Worm (Caenorhabditis elegans) whole organism, L4 larva: Measurements from ENCODE around the gene str-113.

Experiments used
- D1046.2 ChIP-seq: fragments of 200-800 bp; sonication (Bioruptor generic); IDR thresholded peaks from 2 replicates; pipeline ENCODE4 v1.3.6; 2022; ENCODE audit warnings: missing genetic modification characterization, missing compliant biosample characterization
- F37D6.2 ChIP-seq: sonication (generic microtip); optimal IDR thresholded peaks from 2 replicates; lab custom pipeline; 2016; ENCODE audit warnings: mild to moderate bottlenecking, missing genetic modification characterization, missing compliant biosample characterization
- T20F7.1 ChIP-seq: fragments of 200-800 bp; sonication (Bioruptor generic); optimal IDR thresholded peaks from 2 replicates; lab custom pipeline; 2018; ENCODE audit warnings: mild to moderate bottlenecking, missing genetic modification characterization, missing compliant biosample characterization
- ZK546.5 ChIP-seq, 2 experiments: sonication (generic microtip); optimal IDR thresholded peaks; 2 replicates each; lab custom pipeline; 2017; ENCODE audit warnings: missing biosample characterization in 2 of 2, missing genetic modification characterization in 2 of 2
- aha-1 ChIP-seq: fragments of 150-350 bp; peaks from one replicate; lab custom pipeline; 2014; ENCODE audit warnings: missing biosample characterization, missing genetic modification characterization
- ceh-20 ChIP-seq: fragments of 200-800 bp; sonication (Bioruptor generic); IDR thresholded peaks from 2 replicates; pipeline ENCODE4 v1.3.6; 2022; ENCODE audit warnings: missing genetic modification reagents, missing genetic modification characterization, missing compliant biosample characterization
- ceh-44 ChIP-seq: fragments of 200-800 bp; sonication (Bioruptor generic); IDR thresholded peaks from 2 replicates; pipeline ENCODE4 v1.3.6; 2022; ENCODE audit warnings: missing genetic modification reagents, missing genetic modification characterization, missing compliant biosample characterization
- ceh-82 ChIP-seq: sonication (generic microtip); optimal IDR thresholded peaks from 2 replicates; lab custom pipeline; 2017; ENCODE audit warnings: missing biosample characterization, missing genetic modification characterization
- daf-19 ChIP-seq: fragments of 200-800 bp; sonication (Bioruptor generic); conservative IDR thresholded peaks from 2 replicates; pipeline ENCODE4 v1.3.6; 2022; ENCODE audit warnings: missing genetic modification characterization, missing compliant biosample characterization
- daf-8 ChIP-seq: fragments of 200-800 bp; sonication (Bioruptor generic); IDR thresholded peaks from 2 replicates; pipeline ENCODE4 v1.3.6; 2022; ENCODE audit warnings: missing genetic modification characterization, missing compliant biosample characterization
- dmd-6 ChIP-seq: fragments of 200-800 bp; sonication (Bioruptor generic); IDR thresholded peaks from 2 replicates; pipeline ENCODE4 v1.3.6; 2022; ENCODE audit warnings: missing genetic modification reagents, missing genetic modification characterization, missing compliant biosample characterization
- dpl-1 ChIP-seq: fragments of 150-350 bp; optimal IDR thresholded peaks from 2 replicates; lab custom pipeline; 2014; ENCODE audit warnings: missing biosample characterization, missing genetic modification reagents, missing genetic modification characterization
- dve-1 ChIP-seq: sonication (generic microtip); optimal IDR thresholded peaks from 2 replicates; lab custom pipeline; 2017; ENCODE audit warnings: antibody characterized with exemption, mild to moderate bottlenecking, missing genetic modification characterization, missing compliant biosample characterization; ENCODE audit not compliant: insufficient read depth
- egl-43 ChIP-seq: fragments of 200-800 bp; sonication (Bioruptor generic); IDR thresholded peaks from 2 replicates; pipeline ENCODE4 v1.3.6; 2022; ENCODE audit warnings: missing genetic modification reagents, missing genetic modification characterization, missing compliant biosample characterization
- fos-1 ChIP-seq: fragments of 150-350 bp; optimal IDR thresholded peaks from 2 replicates; lab custom pipeline; 2014; ENCODE audit warnings: missing biosample characterization, missing genetic modification characterization
- hlh-11 ChIP-seq: fragments of 200-800 bp; sonication (Bioruptor generic); optimal IDR thresholded peaks from 2 replicates; lab custom pipeline; 2018; ENCODE audit warnings: mild to moderate bottlenecking, missing genetic modification characterization, missing compliant biosample characterization
- hmg-1.1 ChIP-seq: fragments of 200-800 bp; sonication (Bioruptor generic); IDR thresholded peaks from 2 replicates; pipeline ENCODE4 v1.3.6; 2022; ENCODE audit warnings: missing genetic modification reagents, missing genetic modification characterization, missing compliant biosample characterization
- jun-1 ChIP-seq: fragments of 150-350 bp; optimal IDR thresholded peaks from 2 replicates; lab custom pipeline; 2014; ENCODE audit warnings: missing biosample characterization, missing genetic modification reagents, missing genetic modification characterization
- lin-1 ChIP-seq: fragments of 200-800 bp; sonication (Bioruptor generic); IDR thresholded peaks from 2 replicates; pipeline ENCODE4 v1.3.6; 2022; ENCODE audit warnings: missing genetic modification reagents, missing genetic modification characterization, missing compliant biosample characterization
- lin-15B ChIP-seq: fragments of 150-350 bp; sonication (generic microtip); optimal IDR thresholded peaks from 3 replicates; lab custom pipeline; 2014; ENCODE audit warnings: missing biosample characterization, missing genetic modification characterization
- lsy-2 ChIP-seq, 2 experiments: fragments of 150-350 bp in 1 of 2; sonication (generic microtip) in 1 of 2; optimal IDR thresholded peaks; 2 replicates each; lab custom pipeline; 2014 to 2017; ENCODE audit warnings: missing biosample characterization in 2 of 2, missing genetic modification characterization in 2 of 2
- madf-5 ChIP-seq, 2 experiments: fragments of 200-800 bp; sonication (Bioruptor generic); IDR thresholded peaks; 2 replicates each; pipeline ENCODE4 v1.3.6; 2022; ENCODE audit warnings: missing compliant biosample characterization in 2 of 2, missing genetic modification characterization in 2 of 2
- mdt-29 ChIP-seq: fragments of 200-800 bp; sonication (Bioruptor generic); IDR thresholded peaks from 2 replicates; pipeline ENCODE4 v1.3.6; 2022; ENCODE audit warnings: missing genetic modification reagents, missing genetic modification characterization, missing compliant biosample characterization
- mep-1 ChIP-seq: fragments of 150-350 bp; sonication (generic microtip); optimal IDR thresholded peaks from 3 replicates; lab custom pipeline; 2014; ENCODE audit warnings: missing biosample characterization, missing genetic modification characterization
- mes-2 ChIP-seq: sonication (generic microtip); optimal IDR thresholded peaks from 2 replicates; lab custom pipeline; 2016; ENCODE audit warnings: missing genotype, mild to moderate bottlenecking, missing genetic modification characterization, missing compliant biosample characterization; ENCODE audit not compliant: poor library complexity, severe bottlenecking
- mxl-2 ChIP-seq: fragments of 200-800 bp; sonication (Bioruptor generic); conservative IDR thresholded peaks from 2 replicates; pipeline ENCODE4 v1.3.6; 2022; ENCODE audit warnings: missing genetic modification reagents, missing genetic modification characterization, missing compliant biosample characterization
- nhr-111 ChIP-seq: fragments of 200-800 bp; sonication (Bioruptor generic); optimal IDR thresholded peaks from 2 replicates; lab custom pipeline; 2018; ENCODE audit warnings: mild to moderate bottlenecking, missing genetic modification characterization, missing compliant biosample characterization
- nhr-25 ChIP-seq: sonication (generic microtip); optimal IDR thresholded peaks from 2 replicates; lab custom pipeline; 2017; ENCODE audit warnings: missing genetic modification characterization, mild to moderate bottlenecking, missing compliant biosample characterization, antibody characterized with exemption, moderate library complexity, borderline replicate concordance; ENCODE audit not compliant: insufficient read depth
- nhr-28 ChIP-seq: fragments of 150-350 bp; optimal IDR thresholded peaks from 2 replicates; lab custom pipeline; 2014; ENCODE audit warnings: missing biosample characterization, missing genetic modification characterization
- nhr-41 ChIP-seq: fragments of 200-800 bp; sonication (Bioruptor generic); IDR thresholded peaks from 2 replicates; pipeline ENCODE4 v1.3.6; 2022; ENCODE audit warnings: missing genetic modification reagents, missing genetic modification characterization, missing compliant biosample characterization
- nhr-42 ChIP-seq: fragments of 200-800 bp; sonication (Bioruptor generic); IDR thresholded peaks from 2 replicates; pipeline ENCODE4 v1.3.6; 2022; ENCODE audit warnings: missing genetic modification characterization, missing compliant biosample characterization
- nhr-48 ChIP-seq: sonication (generic microtip); optimal IDR thresholded peaks from 2 replicates; lab custom pipeline; 2016; ENCODE audit warnings: mild to moderate bottlenecking, missing genetic modification characterization, missing compliant biosample characterization
- nhr-76 ChIP-seq: fragments of 150-350 bp; optimal IDR thresholded peaks from 2 replicates; lab custom pipeline; 2014; ENCODE audit warnings: missing biosample characterization, missing genetic modification characterization
- nhr-77 ChIP-seq: fragments of 150-350 bp; optimal IDR thresholded peaks from 2 replicates; lab custom pipeline; 2014; ENCODE audit warnings: missing biosample characterization, missing genetic modification characterization
- php-3 ChIP-seq: fragments of 200-800 bp; sonication (Bioruptor generic); IDR thresholded peaks from 2 replicates; pipeline ENCODE4 v1.3.6; 2022; ENCODE audit warnings: missing genetic modification reagents, missing genetic modification characterization, missing compliant biosample characterization
- pqm-1 ChIP-seq: sonication (generic microtip); optimal IDR thresholded peaks from 2 replicates; lab custom pipeline; 2017; ENCODE audit warnings: missing biosample characterization, missing genetic modification characterization
- rbr-2 ChIP-seq: sonication (generic microtip); optimal IDR thresholded peaks from 2 replicates; lab custom pipeline; 2016; ENCODE audit warnings: missing genotype, missing genetic modification characterization, missing compliant biosample characterization
- sdz-12 ChIP-seq: fragments of 200-800 bp; sonication (Bioruptor generic); optimal IDR thresholded peaks from 2 replicates; lab custom pipeline; 2018; ENCODE audit warnings: mild to moderate bottlenecking, missing genetic modification characterization, missing compliant biosample characterization
- set-16 ChIP-seq: fragments of 200-800 bp; sonication (Bioruptor generic); IDR thresholded peaks from 2 replicates; pipeline ENCODE4 v1.3.6; 2022; ENCODE audit warnings: missing genetic modification reagents, missing genetic modification characterization, missing compliant biosample characterization
- skn-1 ChIP-seq: fragments of 150-350 bp; optimal IDR thresholded peaks from 2 replicates; lab custom pipeline; 2014; ENCODE audit warnings: missing biosample characterization, missing genetic modification characterization
- spr-3 ChIP-seq: fragments of 200-800 bp; sonication (Bioruptor generic); optimal IDR thresholded peaks from 2 replicates; lab custom pipeline; 2018; ENCODE audit warnings: mild to moderate bottlenecking, missing genetic modification characterization, missing compliant biosample characterization
- tra-1 ChIP-seq: fragments of 200-800 bp; sonication (Bioruptor generic); IDR thresholded peaks from 2 replicates; pipeline ENCODE4 v1.3.6; 2022; ENCODE audit warnings: missing genetic modification reagents, missing genetic modification characterization, missing compliant biosample characterization
- unc-39 ChIP-seq: sonication (generic microtip); optimal IDR thresholded peaks from 2 replicates; lab custom pipeline; 2017; ENCODE audit warnings: missing biosample characterization, missing genetic modification characterization
- unc-62 ChIP-seq, 3 experiments: fragments of 150-350 bp in 1 of 3; sonication (generic microtip); optimal IDR thresholded peaks in 2 of 3; peaks in 1 of 3; 1 replicate in 1 of 3; 2 replicates in 2 of 3; lab custom pipeline; 2014 to 2017; ENCODE audit warnings: missing biosample characterization in 3 of 3, missing genetic modification characterization in 3 of 3, missing genetic modification reagents in 3 of 3, missing genotype in 1 of 3
- zag-1 ChIP-seq: fragments of 150-350 bp; optimal IDR thresholded peaks from 2 replicates; lab custom pipeline; 2014; ENCODE audit warnings: missing biosample characterization, missing genetic modification characterization
- zip-11 ChIP-seq: fragments of 200-800 bp; sonication (Bioruptor generic); IDR thresholded peaks from 2 replicates; pipeline ENCODE4 v1.3.6; 2022; ENCODE audit warnings: missing genetic modification characterization, missing compliant biosample characterization
- zip-2 ChIP-seq: fragments of 150-350 bp; optimal IDR thresholded peaks from 2 replicates; lab custom pipeline; 2014; ENCODE audit warnings: missing biosample characterization, missing genetic modification characterization

The str-113 gene

ce11 chrV:3716279-3716887 is 49.6 kb upstream of the str-113 start (continued):
- TF ChIP-seq hlh-11 (peak; percentile 48), daf-8 (GFP tag; lab: Robert Waterston, UW) (no peak), lsy-2 (tag; optimal IDR thresholded peaks at IDR 0.05; lab: Kevin White, UChicago) (peak; percentile 47 to 75), dpl-1 (GFP tag; lab: Kevin White, UChicago) (no peak)

ce11 chrV:3715488-3716019 is 48.8 kb upstream of the str-113 start, which contains the start of gene nrsn-1:
Gene nrsn-1, minus strand, starts transcription at chrV:3715969.
- no peak for TF ChIP-seq aha-1
- TF ChIP-seq nhr-41 (GFP tag; lab: Robert Waterston, UW) = no peak
- no peak for TF ChIP-seq ceh-82
- TF ChIP-seq nhr-48 (tag; lab: Kevin White, UChicago) = no peak
- 0 out of 2 replicates have a peak, but pooled peaks have one; percentile 36 for TF ChIP-seq ceh-20 (GFP tag; lab: Robert Waterston, UW)
- TF ChIP-seq daf-8 (GFP tag; lab: Robert Waterston, UW) = no peak
- TF ChIP-seq php-3 (GFP tag; lab: Robert Waterston, UW) = no peak
- no peak for TF ChIP-seq fos-1 (tag; lab: Kevin White, UChicago)
- TF ChIP-seq jun-1 (tag; lab: Kevin White, UChicago) = no peak
- no peak for TF ChIP-seq unc-62 (GFP tag; optimal IDR thresholded peaks at IDR 0.05 in 1 of 2; lab: Kevin White, UChicago)
- TF ChIP-seq unc-62 (tag; optimal IDR thresholded peaks at IDR 0.05; lab: Kevin White, UChicago) = no peak
- no peak for TF ChIP-seq zip-2 (tag; lab: Kevin White, UChicago)
- TF ChIP-seq rbr-2 (tag; lab: Kevin White, UChicago) = no peak
- no peak for TF ChIP-seq dve-1 (tag; lab: Kevin White, UChicago)
- TF ChIP-seq sdz-12 (GFP tag; lab: Kevin White, UChicago) = no peak
- TF ChIP-seq lin-15B = no peak
- TF ChIP-seq lin-1 (GFP tag; lab: Robert Waterston, UW) = no peak
- no peak for TF ChIP-seq T20F7.1 (GFP tag; lab: Kevin White, UChicago)
- no peak for TF ChIP-seq ZK546.5 (tag; optimal IDR thresholded peaks at IDR 0.05; lab: Kevin White, UChicago)
- TF ChIP-seq nhr-76 = no peak
- TF ChIP-seq pqm-1 (tag; lab: Kevin White, UChicago) = no peak
- no peak for TF ChIP-seq skn-1 (tag; lab: Kevin White, UChicago)
- TF ChIP-seq nhr-42 (GFP tag; lab: Robert Waterston, UW) = peak; percentile 40; the same call in 1 of the 2 replicates
- no peak for TF ChIP-seq F37D6.2 (tag; lab: Kevin White, UChicago)
- no peak for TF ChIP-seq tra-1 (GFP tag; lab: Robert Waterston, UW)
- no peak for TF ChIP-seq madf-5 (GFP tag; IDR thresholded peaks at IDR 0.05; lab: Robert Waterston, UW)
- TF ChIP-seq nhr-25 (tag; lab: Kevin White, UChicago) = no peak
- TF ChIP-seq spr-3 (GFP tag; lab: Kevin White, UChicago) = no peak
- peak; percentile 76 for TF ChIP-seq set-16
- 0 out of 2 replicates have a peak, but pooled peaks have one; percentile 67 for TF ChIP-seq egl-43 (GFP tag; lab: Robert Waterston, UW)
- no peak for TF ChIP-seq unc-39 (tag; lab: Kevin White, UChicago)

DNA sequence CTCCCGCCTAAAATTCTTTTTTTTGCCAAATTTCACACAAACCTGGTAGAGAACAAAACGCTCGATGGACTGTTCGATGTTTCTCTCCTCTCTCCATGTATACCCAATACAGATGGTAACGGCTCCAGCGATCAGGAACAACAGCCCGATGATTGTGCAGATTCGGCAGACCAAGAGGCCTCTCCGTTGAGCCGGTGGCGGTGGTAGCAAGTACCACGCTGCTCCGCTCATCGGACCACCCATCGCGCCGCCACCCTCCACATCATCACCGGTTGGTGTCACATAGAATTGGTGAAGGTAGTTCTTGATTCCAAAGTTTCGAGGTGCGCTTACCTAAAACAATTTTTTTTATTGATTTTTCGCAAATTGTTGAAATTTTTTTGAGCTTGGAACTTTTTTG is 48.0 kb upstream of the str-113 start:
- TF ChIP-seq madf-5 (GFP tag; IDR thresholded peaks at IDR 0.05; lab: Robert Waterston, UW) (no peak), nhr-28 (tag; lab: Kevin White, UChicago) (no peak), D1046.2 (GFP tag; lab: Robert Waterston, UW) (no peak), hmg-1.1 (GFP tag; lab: Robert Waterston, UW) (peak; percentile 18; the same call in 1 of the 2 replicates), mep-1 (tag; lab: Kevin White, UChicago) (no peak), nhr-111 (GFP tag; lab: Kevin White, UChicago) (no peak), mxl-2 (GFP tag; lab: Robert Waterston, UW) (no peak), zag-1 (tag; lab: Kevin White, UChicago) (no peak), daf-19 (GFP tag; lab: Robert Waterston, UW) (no peak), ceh-44 (GFP tag; lab: Robert Waterston, UW) (no peak), nhr-77 (tag; lab: Kevin White, UChicago) (no peak), mes-2 (no peak), mdt-29 (GFP tag; lab: Robert Waterston, UW) (no peak), set-16 (peak; percentile 80), ceh-82 (no peak), lin-1 (GFP tag; lab: Robert Waterston, UW) (no peak), zip-11 (no peak), dmd-6 (GFP tag; lab: Robert Waterston, UW) (no peak), lin-15B (no peak)
